Worm (Caenorhabditis elegans): ENCODE data around the gene Y49A3A.4.

ce11 chrV:14319101-14319781 is 39.4 kb downstream of the Y49A3A.4 start, which contains the start of gene F47B8.13:
- TF ChIP-seq mes-4 (tag; optimal IDR thresholded peaks at IDR 0.05) (no peak), pha-4 (tag; optimal IDR thresholded peaks at IDR 0.05) (no peak), nhr-80 (tag; optimal IDR thresholded peaks at IDR 0.05) (no peak), lin-26 (GFP tag; IDR thresholded peaks at IDR 0.05) (no peak), mcd-1 (GFP tag; IDR thresholded peaks at IDR 0.05) (no peak), unc-130 (GFP tag; optimal IDR thresholded peaks at IDR 0.05) (no peak), snpc-4 (GFP tag; optimal IDR thresholded peaks at IDR 0.05) (no peak), snpc-4 (tag; optimal IDR thresholded peaks at IDR 0.05) (no peak), attf-6 (GFP tag; IDR thresholded peaks at IDR 0.05) (no peak), xnd-1 (tag; optimal IDR thresholded peaks at IDR 0.05) (no peak), nfya-1 (tag; optimal IDR thresholded peaks at IDR 0.05; ENCODE audit: borderline replicate concordance, insufficient read depth) (no peak)
